Worm (Caenorhabditis elegans) whole organism, L3 larva: Measurements from ENCODE around the gene rnf-121.

ENCODE experiments used
- R02D3.7 ChIP-seq: fragments of 150-350 bp; optimal IDR thresholded peaks from 2 replicates; lab custom pipeline; 2014; ENCODE audit warnings: missing biosample characterization, missing genetic modification characterization
- ZK546.5 ChIP-seq: sonication (generic microtip); optimal IDR thresholded peaks from 2 replicates; lab custom pipeline; 2017; ENCODE audit warnings: missing biosample characterization, missing genetic modification characterization
- aly-2 ChIP-seq: fragments of 150-350 bp; optimal IDR thresholded peaks from 2 replicates; lab custom pipeline; 2014; ENCODE audit warnings: missing biosample characterization, missing genetic modification characterization
- ama-1 ChIP-seq: fragments of 150-350 bp; optimal IDR thresholded peaks from 2 replicates; lab custom pipeline; 2018
- ceh-16 ChIP-seq: sonication (generic microtip); optimal IDR thresholded peaks from 2 replicates; lab custom pipeline; 2017; ENCODE audit warnings: missing biosample characterization, missing genetic modification characterization
- ceh-28 ChIP-seq: fragments of 150-350 bp; optimal IDR thresholded peaks from 2 replicates; lab custom pipeline; 2014; ENCODE audit warnings: missing biosample characterization, missing genetic modification reagents, missing genetic modification characterization
- ceh-82 ChIP-seq: fragments of 150-350 bp; optimal IDR thresholded peaks from 2 replicates; lab custom pipeline; 2014; ENCODE audit warnings: missing biosample characterization, missing genetic modification characterization
- ceh-9 ChIP-seq: sonication (generic microtip); optimal IDR thresholded peaks from 2 replicates; lab custom pipeline; 2018; ENCODE audit warnings: missing biosample characterization, missing genetic modification characterization
- daf-12 ChIP-seq: fragments of 150-350 bp; optimal IDR thresholded peaks from 2 replicates; lab custom pipeline; 2014; ENCODE audit warnings: missing biosample characterization, missing genetic modification reagents, missing genetic modification characterization
- egl-27 ChIP-seq: sonication (generic microtip); optimal IDR thresholded peaks from 4 replicates; lab custom pipeline; 2017; ENCODE audit warnings: missing biosample characterization, missing genetic modification reagents, missing genetic modification characterization
- egl-5 ChIP-seq: fragments of 150-350 bp; optimal IDR thresholded peaks from 2 replicates; lab custom pipeline; 2017; ENCODE audit warnings: missing biosample characterization, missing genetic modification reagents, missing genetic modification characterization, inconsistent platforms
- elt-1 ChIP-seq: fragments of 150-350 bp; optimal IDR thresholded peaks from 2 replicates; lab custom pipeline; 2014; ENCODE audit warnings: missing biosample characterization, missing genetic modification characterization
- elt-2 ChIP-seq: sonication (generic microtip); optimal IDR thresholded peaks from 2 replicates; lab custom pipeline; 2016; ENCODE audit warnings: missing genetic modification reagents, mild to moderate bottlenecking, missing genetic modification characterization, missing compliant biosample characterization
- elt-3 ChIP-seq, 3 experiments: fragments of 150-350 bp in 1 of 3; sonication (generic microtip) in 2 of 3; optimal IDR thresholded peaks; 2 replicates in 2 of 3; 4 replicates in 1 of 3; lab custom pipeline; 2014 to 2017; ENCODE audit warnings: missing biosample characterization in 3 of 3, missing genetic modification characterization in 3 of 3
- eor-1 ChIP-seq, 2 experiments: fragments of 150-350 bp; optimal IDR thresholded peaks; 2 replicates each; lab custom pipeline; 2014 to 2018; ENCODE audit warnings: missing biosample characterization in 2 of 2, missing genetic modification characterization in 2 of 2
- fkh-10 ChIP-seq: sonication (generic microtip); optimal IDR thresholded peaks from 2 replicates; lab custom pipeline; 2017; ENCODE audit warnings: missing biosample characterization, missing genetic modification reagents, missing genetic modification characterization
- fkh-2 ChIP-seq: fragments of 150-350 bp; optimal IDR thresholded peaks from 2 replicates; lab custom pipeline; 2014; ENCODE audit warnings: missing biosample characterization, missing genetic modification reagents, missing genetic modification characterization
- fos-1 ChIP-seq: fragments of 150-350 bp; optimal IDR thresholded peaks from 2 replicates; lab custom pipeline; 2014; ENCODE audit warnings: missing biosample characterization, missing genetic modification characterization
- hmg-11 ChIP-seq: sonication (generic microtip); optimal IDR thresholded peaks from 2 replicates; lab custom pipeline; 2016; ENCODE audit warnings: missing genetic modification characterization, missing compliant biosample characterization
- jun-1 ChIP-seq: fragments of 150-350 bp; optimal IDR thresholded peaks from 2 replicates; lab custom pipeline; 2014; ENCODE audit warnings: missing biosample characterization, missing genetic modification reagents, missing genetic modification characterization
- lin-15B ChIP-seq: fragments of 150-350 bp; optimal IDR thresholded peaks from 2 replicates; lab custom pipeline; 2014; ENCODE audit warnings: missing biosample characterization, missing genetic modification characterization
- lin-39 ChIP-seq: fragments of 150-350 bp; optimal IDR thresholded peaks from 2 replicates; lab custom pipeline; 2018; ENCODE audit warnings: missing biosample characterization, missing genetic modification reagents, missing genetic modification characterization
- lsy-12 ChIP-seq: sonication (generic microtip); optimal IDR thresholded peaks from 2 replicates; lab custom pipeline; 2016; ENCODE audit warnings: mild to moderate bottlenecking, missing genetic modification characterization, missing compliant biosample characterization
- mdl-1 ChIP-seq: fragments of 150-350 bp; optimal IDR thresholded peaks from 2 replicates; lab custom pipeline; 2014; ENCODE audit warnings: missing biosample characterization, missing genetic modification characterization
- mml-1 ChIP-seq: fragments of 150-350 bp; sonication (generic microtip); optimal IDR thresholded peaks from 3 replicates; lab custom pipeline; 2014; ENCODE audit warnings: missing biosample characterization, missing genetic modification characterization
- nfya-1 ChIP-seq: sonication (generic microtip); optimal IDR thresholded peaks from 2 replicates; lab custom pipeline; 2017; ENCODE audit warnings: missing genetic modification characterization, mild to moderate bottlenecking, missing compliant biosample characterization, antibody characterized with exemption, moderate library complexity; ENCODE audit not compliant: insufficient read depth
- nhr-11 ChIP-seq: fragments of 150-350 bp; optimal IDR thresholded peaks from 2 replicates; lab custom pipeline; 2014; ENCODE audit warnings: missing biosample characterization, missing genetic modification characterization
- nhr-12 ChIP-seq: fragments of 150-350 bp; optimal IDR thresholded peaks from 2 replicates; lab custom pipeline; 2014; ENCODE audit warnings: missing biosample characterization, missing genetic modification characterization
- nhr-23 ChIP-seq: fragments of 150-350 bp; optimal IDR thresholded peaks from 2 replicates; lab custom pipeline; 2014; ENCODE audit warnings: missing biosample characterization, missing genetic modification reagents, missing genetic modification characterization
- nhr-237 ChIP-seq: fragments of 150-350 bp; optimal IDR thresholded peaks from 2 replicates; lab custom pipeline; 2014; ENCODE audit warnings: missing biosample characterization, missing genetic modification characterization
- nhr-25 ChIP-seq: sonication (generic microtip); optimal IDR thresholded peaks from 2 replicates; lab custom pipeline; 2017; ENCODE audit warnings: missing biosample characterization, missing genetic modification characterization
- nhr-28 ChIP-seq: fragments of 150-350 bp; optimal IDR thresholded peaks from 2 replicates; lab custom pipeline; 2014; ENCODE audit warnings: missing biosample characterization, missing genetic modification characterization
- nhr-43 ChIP-seq: sonication (generic microtip); optimal IDR thresholded peaks from 2 replicates; lab custom pipeline; 2016; ENCODE audit warnings: mild to moderate bottlenecking, missing genetic modification characterization, missing compliant biosample characterization; ENCODE audit not compliant: poor library complexity, severe bottlenecking
- nhr-67 ChIP-seq: fragments of 150-350 bp; optimal IDR thresholded peaks from 2 replicates; lab custom pipeline; 2014; ENCODE audit warnings: missing biosample characterization, missing genetic modification characterization
- nhr-76 ChIP-seq: fragments of 150-350 bp; sonication (generic microtip); optimal IDR thresholded peaks from 5 replicates; lab custom pipeline; 2014; ENCODE audit warnings: missing biosample characterization, missing genetic modification characterization
- nhr-77 ChIP-seq: fragments of 150-350 bp; optimal IDR thresholded peaks from 2 replicates; lab custom pipeline; 2014; ENCODE audit warnings: missing biosample characterization, missing genetic modification characterization
- pha-4 ChIP-seq: fragments of 150-350 bp; optimal IDR thresholded peaks from 2 replicates; lab custom pipeline; 2014; ENCODE audit warnings: missing biosample characterization, missing genetic modification reagents, missing genetic modification characterization
- pqm-1 ChIP-seq: fragments of 150-350 bp; optimal IDR thresholded peaks from 2 replicates; lab custom pipeline; 2017; ENCODE audit warnings: missing biosample characterization, missing genetic modification characterization, inconsistent platforms
- sea-2 ChIP-seq: fragments of 150-350 bp; sonication (generic microtip); optimal IDR thresholded peaks from 4 replicates; lab custom pipeline; 2014; ENCODE audit warnings: missing biosample characterization, missing genetic modification reagents, missing genetic modification characterization
- skn-1 ChIP-seq: fragments of 150-350 bp; optimal IDR thresholded peaks from 2 replicates; lab custom pipeline; 2014; ENCODE audit warnings: missing biosample characterization, missing genetic modification characterization
- snpc-4 ChIP-seq: fragments of 150-350 bp; optimal IDR thresholded peaks from 2 replicates; lab custom pipeline; 2014; ENCODE audit warnings: missing biosample characterization, missing genetic modification characterization
- tbx-2 ChIP-seq: sonication (generic microtip); optimal IDR thresholded peaks from 2 replicates; lab custom pipeline; 2016; ENCODE audit warnings: mild to moderate bottlenecking, missing genetic modification characterization, missing compliant biosample characterization
- unc-39 ChIP-seq: sonication (generic microtip); optimal IDR thresholded peaks from 4 replicates; lab custom pipeline; 2017; ENCODE audit warnings: missing biosample characterization, missing genetic modification characterization
- unc-62 ChIP-seq: fragments of 150-350 bp; sonication (generic microtip); optimal IDR thresholded peaks from 4 replicates; lab custom pipeline; 2014; ENCODE audit warnings: missing biosample characterization, missing genetic modification reagents, missing genetic modification characterization
- zag-1 ChIP-seq: fragments of 150-350 bp; optimal IDR thresholded peaks from 2 replicates; lab custom pipeline; 2014; ENCODE audit warnings: missing biosample characterization, missing genetic modification characterization
- ztf-11 ChIP-seq: fragments of 150-350 bp; optimal IDR thresholded peaks from 2 replicates; lab custom pipeline; 2014; ENCODE audit warnings: missing biosample characterization, missing genetic modification characterization
- ztf-4 ChIP-seq: fragments of 150-350 bp; optimal IDR thresholded peaks from 2 replicates; lab custom pipeline; 2014; ENCODE audit warnings: missing biosample characterization, missing genetic modification characterization

The rnf-121 gene

ce11 chrIII:4170903-4171377 is at the start of gene rnf-121, which contains the start of gene C16C10.4:
Gene rnf-121, minus strand, starts transcription at chrIII:4170953.
Gene C16C10.4, plus strand, starts transcription at chrIII:4171336.
- TF ChIP-seq sea-2 (no peak), eor-1 (tag; optimal IDR thresholded peaks at IDR 0.05; lab: Kevin White, UChicago) (no peak), nhr-76 (tag; lab: Kevin White, UChicago) (no peak), aly-2 (tag; lab: Kevin White, UChicago) (no peak), lin-15B (tag; lab: Kevin White, UChicago) (peak; percentile 33), elt-2 (tag; lab: Kevin White, UChicago) (peak; percentile 22), unc-39 (no peak), elt-1 (no peak), fkh-2 (tag; lab: Kevin White, UChicago) (no peak), ceh-82 (tag; lab: Kevin White, UChicago) (no peak), ztf-11 (no peak), nhr-28 (no peak), egl-27 (tag; lab: Kevin White, UChicago) (no peak), fos-1 (tag; lab: Kevin White, UChicago) (no peak), hmg-11 (peak; percentile 87), ceh-16 (tag; lab: Kevin White, UChicago) (peak; percentile 3), fkh-10 (GFP tag; lab: Kevin White, UChicago) (no peak), ztf-4 (no peak), nhr-237 (tag; lab: Kevin White, UChicago) (no peak), nhr-43 (tag; lab: Kevin White, UChicago) (peak; percentile 89), nhr-23 (tag; lab: Kevin White, UChicago) (peak; percentile 55), ama-1 (lab: Kevin White, UChicago) (no peak), nhr-11 (no peak), daf-12 (tag; lab: Kevin White, UChicago) (no peak), mdl-1 (tag; lab: Kevin White, UChicago) (no peak), nhr-67 (tag; lab: Kevin White, UChicago) (peak; percentile 25), nfya-1 (tag; lab: Kevin White, UChicago) (no peak), skn-1 (tag; lab: Kevin White, UChicago) (peak; percentile 31), lsy-12 (tag; lab: Kevin White, UChicago) (peak; percentile 52), R02D3.7 (tag; lab: Kevin White, UChicago) (peak; percentile 29), ceh-9 (tag; lab: Kevin White, UChicago) (no peak), lin-39 (tag; lab: Kevin White, UChicago) (no peak), unc-62 (GFP tag; lab: Kevin White, UChicago) (no peak), egl-5 (no peak), nhr-12 (tag; lab: Kevin White, UChicago) (no peak), ZK546.5 (tag; lab: Kevin White, UChicago) (no peak), jun-1 (tag; lab: Kevin White, UChicago) (no peak), tbx-2 (peak; percentile 17), zag-1 (tag; lab: Kevin White, UChicago) (no peak), snpc-4 (tag; lab: Kevin White, UChicago) (peak; percentile 64), nhr-77 (no peak), nhr-25 (tag; lab: Kevin White, UChicago) (peak; percentile 22), elt-3 (tag; optimal IDR thresholded peaks at IDR 0.05; lab: Kevin White, UChicago) (no peak), mml-1 (tag; lab: Kevin White, UChicago) (no peak), ceh-28 (tag; lab: Kevin White, UChicago) (peak; percentile 44), pha-4 (tag; lab: Kevin White, UChicago) (peak; percentile 59), pqm-1 (no peak)
